Worm (Caenorhabditis elegans): ENCODE measurements around the gene F53B7.4.

F53B7.4 gene

DNA sequence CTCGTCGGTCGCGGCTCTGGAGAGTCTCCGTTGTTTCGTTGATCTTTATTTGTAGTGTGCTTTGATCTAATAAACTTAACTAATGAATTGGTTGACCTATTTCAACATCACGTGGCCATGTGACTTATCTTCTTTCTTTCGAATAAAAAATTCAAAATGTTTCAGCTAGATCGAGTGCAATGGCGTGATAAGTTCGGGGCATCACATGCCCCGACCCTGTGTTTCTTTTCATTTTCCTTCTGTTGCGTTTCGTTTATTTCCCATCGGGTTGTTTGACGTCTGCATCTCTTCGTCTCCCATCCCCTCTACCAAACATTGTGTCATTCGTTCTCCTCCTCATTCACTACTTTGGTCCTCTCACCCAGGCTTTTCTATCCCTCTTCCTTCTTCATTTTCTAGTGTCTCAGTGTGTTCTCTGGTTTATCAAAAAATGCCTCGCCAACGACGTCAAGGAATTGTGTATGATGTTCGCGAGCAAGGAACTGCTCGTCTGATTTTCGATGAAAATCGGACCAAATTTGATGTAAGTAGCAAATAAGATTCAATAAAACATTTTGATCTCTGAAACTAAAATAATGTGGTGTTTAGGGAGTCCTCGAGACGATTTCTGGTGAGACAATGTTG is 50.6 kb downstream of the F53B7.4 start, which contains the start of gene F17C11.4 (continued):
- no peak for TF ChIP-seq fkh-10 (GFP tag; optimal IDR thresholded peaks at IDR 0.05)
- no peak for TF ChIP-seq che-1 (tag; optimal IDR thresholded peaks at IDR 0.05)
- TF ChIP-seq ceh-19 (GFP tag; optimal IDR thresholded peaks at IDR 0.05): no peak
- TF ChIP-seq Y22D7AL.16 (tag; optimal IDR thresholded peaks at IDR 0.05): no peak
- TF ChIP-seq ceh-2 (tag; optimal IDR thresholded peaks at IDR 0.05): no peak
- no peak for TF ChIP-seq ztf-16 (tag; optimal IDR thresholded peaks at IDR 0.05)
- TF ChIP-seq nhr-11 (tag; optimal IDR thresholded peaks at IDR 0.05): no peak
- TF ChIP-seq ref-2 (tag; optimal IDR thresholded peaks at IDR 0.05): no peak
